Worm (Caenorhabditis elegans): Measurements from ENCODE around the gene dhs-11.

The dhs-11 gene

DNA sequence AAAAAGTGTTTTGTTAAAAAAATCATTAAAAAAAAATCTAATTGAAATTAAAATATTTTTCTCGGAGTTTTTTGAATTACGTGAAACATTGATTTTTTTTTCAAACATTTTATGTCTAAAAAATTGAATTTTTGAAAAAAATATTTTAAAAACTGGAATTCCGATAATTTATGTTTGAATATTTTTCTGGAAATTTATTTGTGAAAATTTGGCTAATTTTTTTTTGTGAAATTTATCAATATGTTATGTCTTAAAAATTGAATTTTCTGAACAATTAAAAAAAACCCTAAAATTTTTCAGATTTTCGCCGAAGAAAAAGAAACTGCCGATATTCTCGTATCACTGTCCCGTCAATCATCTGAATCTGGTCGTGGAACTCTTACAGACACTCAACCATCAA lies 30.3 kb downstream of the dhs-11 start, which contains the start of gene Y39A1A.24:
Gene Y39A1A.24, plus strand, starts transcription at position 301 of the 400 bp plus-strand sequence.
- TF ChIP-seq lin-39 (tag; optimal IDR thresholded peaks at IDR 0.05) (no peak), hmg-11 (tag; optimal IDR thresholded peaks at IDR 0.05) (no peak), tbx-2 (tag; optimal IDR thresholded peaks at IDR 0.05) (no peak), lsy-12 (tag; optimal IDR thresholded peaks at IDR 0.05) (no peak), mdl-1 (tag; optimal IDR thresholded peaks at IDR 0.05) (no peak), eor-1 (tag; optimal IDR thresholded peaks at IDR 0.05) (no peak), elt-3 (tag; optimal IDR thresholded peaks at IDR 0.05) (no peak), ceh-9 (tag; optimal IDR thresholded peaks at IDR 0.05) (no peak), skn-1 (tag; optimal IDR thresholded peaks at IDR 0.05) (no peak)

DNA sequence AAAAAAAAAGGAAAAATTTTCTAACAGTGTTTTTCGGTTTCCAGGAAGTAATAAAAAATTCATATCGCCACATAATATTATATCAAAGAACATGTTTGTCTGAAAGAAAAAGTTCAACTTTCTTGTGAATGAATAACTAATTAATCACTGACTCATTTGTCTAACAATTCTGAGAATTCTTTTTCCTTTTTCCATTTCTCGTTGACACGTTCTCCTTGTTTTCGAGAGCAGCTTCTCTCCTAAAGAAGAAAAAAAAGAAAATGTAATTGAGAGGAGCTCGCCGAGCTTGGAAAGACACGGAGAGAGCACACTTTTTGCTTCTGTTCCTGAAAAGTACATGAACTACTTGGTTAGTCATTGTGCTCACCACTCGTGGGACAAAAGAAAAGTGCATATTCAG lies 34.5 kb downstream of the dhs-11 start:
- TF ChIP-seq daf-12 (tag; optimal IDR thresholded peaks at IDR 0.05): no peak
- peak; percentile 19 for TF ChIP-seq nfya-1 (tag; optimal IDR thresholded peaks at IDR 0.05; ENCODE audit: insufficient read depth)
- TF ChIP-seq lin-15B (tag; optimal IDR thresholded peaks at IDR 0.05): no peak
- TF ChIP-seq nhr-12 (tag; optimal IDR thresholded peaks at IDR 0.05): no peak

DNA sequence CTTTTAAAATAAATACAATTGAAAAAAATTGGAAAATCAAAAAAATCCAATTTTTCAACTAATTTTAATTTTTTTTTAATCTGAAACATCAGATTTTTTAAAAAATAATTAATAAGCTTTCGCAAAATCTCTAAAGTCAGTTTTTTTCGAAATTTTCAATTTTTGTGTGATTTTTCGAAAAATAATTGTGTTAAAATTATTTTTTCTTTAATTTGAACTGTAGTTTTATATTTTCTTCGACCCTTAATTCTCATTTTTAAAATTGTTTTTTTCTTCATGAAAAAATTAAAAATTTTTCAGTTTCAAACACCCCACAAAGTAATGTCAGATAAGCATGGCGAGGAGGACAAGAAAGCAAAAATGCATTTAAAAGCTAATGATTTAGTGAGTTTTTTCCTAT lies 37.6 kb downstream of the dhs-11 start, which contains the start of gene rabx-5:
Gene rabx-5, plus strand, starts transcription at position 301 of the 400 bp plus-strand sequence.
- TF ChIP-seq lsy-12 (tag; optimal IDR thresholded peaks at IDR 0.05) (no peak), egl-27 (tag; optimal IDR thresholded peaks at IDR 0.05) (no peak), aly-2 (tag; optimal IDR thresholded peaks at IDR 0.05) (no peak), pha-4 (tag; optimal IDR thresholded peaks at IDR 0.05) (no peak), sea-2 (GFP tag; optimal IDR thresholded peaks at IDR 0.05) (no peak), egl-5 (tag; optimal IDR thresholded peaks at IDR 0.05) (no peak), nhr-28 (tag; optimal IDR thresholded peaks at IDR 0.05) (no peak)

DNA sequence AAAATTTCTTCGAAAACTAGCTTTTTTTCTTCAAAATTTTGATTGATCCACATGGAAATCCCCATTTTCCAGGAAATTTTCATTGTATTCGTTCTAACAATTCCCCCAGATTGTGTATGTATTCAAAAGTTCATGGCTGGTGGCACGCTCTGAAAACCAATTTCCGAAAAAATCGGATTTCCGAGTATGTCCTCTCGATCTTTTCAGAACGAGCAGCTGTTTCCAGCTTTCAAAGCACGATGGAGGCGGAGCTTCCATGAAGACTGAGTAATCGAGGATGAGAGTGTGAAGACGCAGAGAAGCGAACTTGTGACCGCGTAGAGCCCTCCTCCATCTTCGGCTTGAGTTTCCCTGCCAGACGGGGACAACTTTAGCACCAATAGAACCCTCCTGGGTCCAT lies 38.3 kb downstream of the dhs-11 start:
- TF ChIP-seq nfya-1 (tag; optimal IDR thresholded peaks at IDR 0.05; ENCODE audit: insufficient read depth): peak; percentile 5
- no peak for TF ChIP-seq ztf-4 (tag; optimal IDR thresholded peaks at IDR 0.05)
- TF ChIP-seq hmg-11 (tag; optimal IDR thresholded peaks at IDR 0.05): peak; percentile 70

DNA sequence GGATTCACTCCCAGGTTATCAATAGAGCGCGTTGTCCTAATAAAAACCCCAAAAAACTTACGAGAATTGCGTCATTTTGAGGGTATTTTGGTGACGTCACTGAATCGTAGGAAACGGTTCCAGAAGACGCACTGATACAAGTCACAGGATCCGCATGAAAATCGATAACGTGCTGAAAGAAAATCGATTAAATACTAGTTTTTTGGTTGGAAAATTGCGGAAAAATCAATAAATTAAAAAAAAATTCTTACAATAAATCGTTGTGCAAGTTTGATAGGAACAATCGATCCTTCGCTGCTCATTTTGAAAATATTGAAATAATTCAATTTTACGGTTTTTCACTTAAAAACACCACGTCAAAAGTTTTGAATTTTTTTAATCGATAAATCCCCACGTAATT lies 39.4 kb downstream of the dhs-11 start, which contains the start of gene Y39A1A.2:
Gene Y39A1A.2, minus strand, starts transcription at position 319 of the 400 bp plus-strand sequence.
- TF ChIP-seq nhr-43 (tag; optimal IDR thresholded peaks at IDR 0.05; ENCODE audit: poor library complexity, severe bottlenecking): no peak
- peak; percentile 58 for TF ChIP-seq ceh-28 (tag; optimal IDR thresholded peaks at IDR 0.05)

DNA sequence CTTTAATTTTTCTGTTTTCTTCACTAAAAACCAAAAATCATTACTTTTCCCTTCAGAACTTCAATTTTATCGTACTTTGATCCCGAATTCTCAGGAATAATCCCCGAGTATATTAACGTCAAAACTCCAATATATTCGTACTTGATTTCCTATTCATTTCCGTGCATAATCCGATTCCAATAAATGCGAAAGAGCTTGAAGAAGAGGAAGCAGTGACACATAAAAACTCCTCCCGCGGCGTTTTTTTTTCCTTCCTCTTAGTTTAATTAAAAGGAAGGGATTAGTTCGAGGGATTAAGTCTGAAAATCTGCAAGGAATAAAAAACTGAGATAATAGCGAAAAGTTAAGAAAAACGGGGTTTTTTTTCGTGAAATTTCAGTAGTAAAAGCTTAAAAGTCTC lies 41.8 kb downstream of the dhs-11 start:
- TF ChIP-seq ceh-16 (tag; optimal IDR thresholded peaks at IDR 0.05) (no peak), nhr-11 (tag; optimal IDR thresholded peaks at IDR 0.05) (peak; percentile 38)

DNA sequence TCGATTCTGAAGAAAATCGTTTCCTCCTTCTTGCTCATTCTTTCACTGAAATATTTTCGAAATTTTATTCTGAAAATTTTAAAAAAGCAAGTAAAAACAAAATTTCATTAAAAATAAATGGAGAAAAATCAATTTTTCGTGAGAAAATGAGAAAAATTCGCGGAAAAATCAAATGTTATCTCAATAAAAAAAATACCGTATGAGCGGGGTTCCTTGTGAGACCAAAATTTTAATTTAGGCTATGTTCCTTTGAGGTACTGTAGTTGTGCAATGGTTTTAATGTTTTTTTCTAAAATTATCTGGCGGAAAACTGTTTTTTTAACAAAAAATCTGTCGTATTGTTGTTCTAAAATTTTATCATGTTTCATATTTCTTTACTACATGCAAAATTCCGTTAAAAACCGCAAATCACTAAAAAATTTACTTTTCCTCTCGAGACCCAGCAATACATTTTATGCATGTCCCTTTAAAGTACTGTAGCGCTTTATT lies 42.5 kb downstream of the dhs-11 start, which contains the start of gene epg-6:
Gene epg-6, minus strand, starts transcription at position 51 of the 489 bp plus-strand sequence.
- TF ChIP-seq ceh-82 (tag; optimal IDR thresholded peaks at IDR 0.05): no peak
- TF ChIP-seq nhr-25 (tag; optimal IDR thresholded peaks at IDR 0.05): no peak
- no peak for TF ChIP-seq egl-5 (tag; optimal IDR thresholded peaks at IDR 0.05)

DNA sequence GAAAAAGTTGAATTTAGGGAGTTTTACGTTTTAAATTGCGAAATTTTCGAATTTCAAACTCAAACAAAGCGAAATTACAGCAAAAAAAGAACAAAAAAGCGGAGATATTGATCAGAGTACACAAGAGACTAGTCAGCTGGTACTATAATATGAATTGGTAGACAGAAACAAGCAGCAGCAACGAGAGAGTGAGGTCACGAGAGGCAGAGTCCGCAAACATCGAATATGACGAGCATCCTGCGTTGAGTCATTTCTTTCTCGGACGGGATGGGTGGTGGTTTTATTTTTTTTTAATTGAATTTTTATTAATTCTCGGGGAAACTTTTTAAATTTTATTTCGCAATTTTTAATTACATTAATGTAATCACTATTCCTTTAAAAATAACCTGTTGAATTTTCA lies 43.0 kb downstream of the dhs-11 start:
- no peak for TF ChIP-seq egl-5 (tag; optimal IDR thresholded peaks at IDR 0.05)
- TF ChIP-seq ztf-11 (tag; optimal IDR thresholded peaks at IDR 0.05): no peak
- peak; percentile 53 for TF ChIP-seq jun-1 (tag; optimal IDR thresholded peaks at IDR 0.05)
- no peak for TF ChIP-seq skn-1 (tag; optimal IDR thresholded peaks at IDR 0.05)
- TF ChIP-seq nhr-28 (tag; optimal IDR thresholded peaks at IDR 0.05): no peak
- peak; percentile 43 for TF ChIP-seq nhr-43 (tag; optimal IDR thresholded peaks at IDR 0.05; ENCODE audit: poor library complexity, severe bottlenecking)
- TF ChIP-seq nhr-76 (tag; optimal IDR thresholded peaks at IDR 0.05): no peak
- no peak for TF ChIP-seq unc-62 (GFP tag; optimal IDR thresholded peaks at IDR 0.05)
- TF ChIP-seq unc-39 (tag; optimal IDR thresholded peaks at IDR 0.05): no peak
- TF ChIP-seq sea-2 (GFP tag; optimal IDR thresholded peaks at IDR 0.05): peak; percentile 67
- peak; percentile 71 for TF ChIP-seq snpc-4 (tag; optimal IDR thresholded peaks at IDR 0.05)
- TF ChIP-seq elt-3 (tag; optimal IDR thresholded peaks at IDR 0.05): no peak
- TF ChIP-seq elt-1 (tag; optimal IDR thresholded peaks at IDR 0.05): no peak
- TF ChIP-seq ceh-28 (tag; optimal IDR thresholded peaks at IDR 0.05): peak; percentile 38
- TF ChIP-seq aly-2 (tag; optimal IDR thresholded peaks at IDR 0.05): no peak
- no peak for TF ChIP-seq nhr-237 (tag; optimal IDR thresholded peaks at IDR 0.05)
- peak; percentile 61 for TF ChIP-seq lin-39 (tag; optimal IDR thresholded peaks at IDR 0.05)
- no peak for TF ChIP-seq lsy-12 (tag; optimal IDR thresholded peaks at IDR 0.05)
- TF ChIP-seq mml-1 (tag; optimal IDR thresholded peaks at IDR 0.05): no peak
- TF ChIP-seq elt-2 (tag; optimal IDR thresholded peaks at IDR 0.05): peak; percentile 39
- no peak for TF ChIP-seq tbx-2 (tag; optimal IDR thresholded peaks at IDR 0.05)
- TF ChIP-seq nhr-67 (tag; optimal IDR thresholded peaks at IDR 0.05): no peak
- TF ChIP-seq egl-27 (tag; optimal IDR thresholded peaks at IDR 0.05): no peak
- TF ChIP-seq ceh-82 (tag; optimal IDR thresholded peaks at IDR 0.05): no peak

Data from whole organism, L3 larva.